Fruit fly (Drosophila melanogaster) whole organism, embryonic: ENCODE measurements around the gene CG15382.

ENCODE experiments used
- Bgb ChIP-seq: fragments of 200-800 bp; sonication (Bioruptor generic); IDR thresholded peaks from 2 replicates; pipeline ENCODE4 v1.3.6; 2022; ENCODE audit warnings: missing biosample characterization, missing genetic modification characterization; ENCODE audit not compliant: partially characterized antibody
- CG10147 ChIP-seq: fragments of 200-800 bp; sonication (Bioruptor generic); optimal IDR thresholded peaks from 2 replicates; lab custom pipeline; 2019; ENCODE audit warnings: missing biosample characterization, mild to moderate bottlenecking, missing genetic modification characterization, moderate library complexity
- CG10321 ChIP-seq: fragments of 200-800 bp; sonication (Bioruptor generic); IDR thresholded peaks from 2 replicates; pipeline ENCODE4 v1.3.6; 2022; ENCODE audit warnings: missing biosample characterization, missing genetic modification characterization
- CG10431 ChIP-seq: fragments of 200-800 bp; sonication (Bioruptor generic); optimal IDR thresholded peaks from 3 replicates; lab custom pipeline; 2018; ENCODE audit warnings: missing biosample characterization, mild to moderate bottlenecking, missing genetic modification characterization
- CG10979 ChIP-seq: fragments of 200-800 bp; sonication (Bioruptor generic); optimal IDR thresholded peaks from 2 replicates; lab custom pipeline; 2018; ENCODE audit warnings: missing biosample characterization, mild to moderate bottlenecking, missing genetic modification characterization, moderate library complexity
- CG12155 ChIP-seq: fragments of 200-800 bp; sonication (Bioruptor generic); optimal IDR thresholded peaks from 3 replicates; lab custom pipeline; 2016; ENCODE audit warnings: missing biosample characterization, missing genetic modification characterization
- CG12769 ChIP-seq: fragments of 200-800 bp; sonication (Bioruptor generic); optimal IDR thresholded peaks from 2 replicates; lab custom pipeline; 2019; ENCODE audit warnings: missing biosample characterization, mild to moderate bottlenecking, missing genetic modification characterization, moderate library complexity
- CG14860 ChIP-seq: fragments of 200-800 bp; sonication (Bioruptor generic); IDR thresholded peaks from 3 replicates; pipeline ENCODE4 v1.3.6; 2022; ENCODE audit warnings: missing biosample characterization, missing genetic modification characterization; ENCODE audit not compliant: partially characterized antibody
- CG14965 ChIP-seq: fragments of 200-800 bp; sonication (Bioruptor generic); optimal IDR thresholded peaks from 2 replicates; lab custom pipeline; 2016; ENCODE audit warnings: missing biosample characterization, missing genetic modification characterization, borderline replicate concordance
- CG1529 ChIP-seq: fragments of 200-800 bp; sonication (Bioruptor generic); optimal IDR thresholded peaks from 3 replicates; lab custom pipeline; 2018; ENCODE audit warnings: missing biosample characterization, missing genetic modification characterization
- CG17829 ChIP-seq: fragments of 200-800 bp; optimal IDR thresholded peaks from 2 replicates; lab custom pipeline; 2019; ENCODE audit warnings: missing biosample characterization, mild to moderate bottlenecking, missing genetic modification characterization, moderate library complexity
- CG17912 ChIP-seq: fragments of 200-800 bp; sonication (Bioruptor generic); optimal IDR thresholded peaks from 2 replicates; lab custom pipeline; 2018; ENCODE audit warnings: missing biosample characterization, mild to moderate bottlenecking, missing genetic modification characterization
- CG18619 ChIP-seq: fragments of 200-800 bp; sonication (Bioruptor generic); optimal IDR thresholded peaks from 3 replicates; lab custom pipeline; 2017; ENCODE audit warnings: missing biosample characterization, mild to moderate bottlenecking, missing genetic modification characterization
- CG18764 ChIP-seq: fragments of 200-800 bp; sonication (Bioruptor generic); optimal IDR thresholded peaks from 3 replicates; lab custom pipeline; 2016; ENCODE audit warnings: missing biosample characterization, missing genetic modification characterization
- CG2120 ChIP-seq: fragments of 200-800 bp; sonication (Bioruptor generic); optimal IDR thresholded peaks from 3 replicates; lab custom pipeline; 2016; ENCODE audit warnings: missing biosample characterization, missing genetic modification characterization
- CG2199 ChIP-seq: fragments of 200-800 bp; sonication (Bioruptor generic); IDR thresholded peaks from 3 replicates; pipeline ENCODE4 v1.3.6; 2022; ENCODE audit warnings: missing biosample characterization, missing genetic modification characterization
- CG30403 ChIP-seq: fragments of 200-800 bp; sonication (Bioruptor generic); optimal IDR thresholded peaks from 3 replicates; lab custom pipeline; 2016; ENCODE audit warnings: missing biosample characterization, missing genetic modification characterization
- CG31388 ChIP-seq: fragments of 200-800 bp; sonication (Bioruptor generic); optimal IDR thresholded peaks from 2 replicates; lab custom pipeline; 2016; ENCODE audit warnings: missing biosample characterization, missing genetic modification characterization
- CG34422 ChIP-seq: fragments of 200-800 bp; sonication (Bioruptor generic); IDR thresholded peaks from 3 replicates; pipeline ENCODE4 v1.3.6; 2022; ENCODE audit warnings: missing biosample characterization, missing genetic modification characterization
- CG4820 ChIP-seq: fragments of 200-800 bp; sonication (Bioruptor generic); optimal IDR thresholded peaks from 3 replicates; lab custom pipeline; 2016; ENCODE audit warnings: missing biosample characterization, missing genetic modification characterization
- CG7839 ChIP-seq: fragments of 200-800 bp; sonication (Bioruptor generic); optimal IDR thresholded peaks from 3 replicates; lab custom pipeline; 2018; ENCODE audit warnings: missing biosample characterization, mild to moderate bottlenecking, missing genetic modification characterization, moderate library complexity
- CG7928 ChIP-seq: fragments of 200-800 bp; sonication (Bioruptor generic); optimal IDR thresholded peaks from 2 replicates; lab custom pipeline; 2017; ENCODE audit warnings: missing biosample characterization, mild to moderate bottlenecking, missing genetic modification characterization
- CTCF ChIP-seq: fragments of 200-800 bp; sonication (Bioruptor generic); optimal IDR thresholded peaks from 2 replicates; lab custom pipeline; 2017; ENCODE audit warnings: missing biosample characterization, mild to moderate bottlenecking, missing genetic modification characterization, moderate library complexity
- Camta ChIP-seq: fragments of 200-800 bp; sonication (Bioruptor generic); optimal IDR thresholded peaks from 2 replicates; lab custom pipeline; 2016; ENCODE audit warnings: missing biosample characterization, missing genetic modification characterization
- Dll ChIP-seq: fragments of 200-800 bp; sonication (Bioruptor generic); IDR thresholded peaks from 4 replicates; pipeline ENCODE4 v1.3.6; 2022; ENCODE audit warnings: missing biosample characterization, missing genetic modification characterization; ENCODE audit not compliant: partially characterized antibody
- Dp ChIP-seq: fragments of 200-800 bp; sonication (Bioruptor generic); optimal IDR thresholded peaks from 2 replicates; lab custom pipeline; 2018; ENCODE audit warnings: missing biosample characterization, mild to moderate bottlenecking, missing genetic modification characterization, moderate library complexity
- ERR ChIP-seq: fragments of 200-800 bp; sonication (Bioruptor generic); optimal IDR thresholded peaks from 2 replicates; lab custom pipeline; 2016; ENCODE audit warnings: missing biosample characterization, missing genetic modification characterization
- Ets65A ChIP-seq: fragments of 200-800 bp; sonication (Bioruptor generic); peaks from one replicate; lab custom pipeline; 2016; ENCODE audit warnings: missing biosample characterization, missing genetic modification characterization
- Fer1 ChIP-seq: fragments of 200-800 bp; sonication (Bioruptor generic); optimal IDR thresholded peaks from 2 replicates; lab custom pipeline; 2017; ENCODE audit warnings: missing biosample characterization, mild to moderate bottlenecking, missing genetic modification characterization
- HLH54F ChIP-seq: fragments of 200-800 bp; sonication (Bioruptor generic); optimal IDR thresholded peaks from 3 replicates; lab custom pipeline; 2016; ENCODE audit warnings: missing biosample characterization, missing genetic modification characterization
- Hand ChIP-seq: fragments of 200-800 bp; sonication (Bioruptor generic); optimal IDR thresholded peaks from 2 replicates; lab custom pipeline; 2017; ENCODE audit warnings: mild to moderate bottlenecking, missing biosample characterization, missing genetic modification reagents, missing genetic modification characterization
- Med ChIP-seq: fragments of 200-800 bp; sonication (Bioruptor generic); peaks from one replicate; lab custom pipeline; 2016; ENCODE audit warnings: missing biosample characterization, missing genetic modification characterization, mild to moderate bottlenecking, inconsistent platforms, moderate library complexity
- Poxn ChIP-seq: fragments of 200-800 bp; sonication (Bioruptor generic); IDR thresholded peaks from 2 replicates; pipeline ENCODE4 v1.3.6; 2022; ENCODE audit warnings: missing biosample characterization, missing genetic modification characterization
- Side ChIP-seq: fragments of 200-800 bp; sonication (Bioruptor generic); optimal IDR thresholded peaks from 2 replicates; lab custom pipeline; 2016; ENCODE audit warnings: missing biosample characterization, missing genetic modification characterization
- Six4 ChIP-seq: fragments of 200-800 bp; sonication (Bioruptor generic); optimal IDR thresholded peaks from 2 replicates; lab custom pipeline; 2016; ENCODE audit warnings: missing biosample characterization, missing genetic modification characterization
- Taf1 ChIP-seq: fragments of 200-800 bp; sonication (Bioruptor generic); IDR thresholded peaks from 2 replicates; pipeline ENCODE4 v1.3.6; 2022; ENCODE audit warnings: missing biosample characterization, missing genetic modification characterization
- Xrp1 ChIP-seq: fragments of 200-800 bp; sonication (Bioruptor generic); IDR thresholded peaks from 2 replicates; pipeline ENCODE4 v1.3.6; 2022; ENCODE audit warnings: missing biosample characterization, missing genetic modification characterization
- cad ChIP-seq: fragments of >200 bp; optimal IDR thresholded peaks from 2 replicates; lab custom pipeline; 2017; ENCODE audit warnings: missing biosample characterization, missing genetic modification characterization
- ci ChIP-seq: fragments of 200-800 bp; sonication (Bioruptor generic); IDR thresholded peaks from 3 replicates; pipeline ENCODE4 v1.3.6; 2022; ENCODE audit warnings: missing biosample characterization, missing genetic modification characterization
- dysf ChIP-seq: fragments of 200-800 bp; sonication (Bioruptor generic); IDR thresholded peaks from 3 replicates; pipeline ENCODE4 v1.3.6; 2022; ENCODE audit warnings: missing biosample characterization, missing genetic modification characterization
- fru ChIP-seq: fragments of >200 bp; optimal IDR thresholded peaks from 2 replicates; lab custom pipeline; 2017
- fu2 ChIP-seq: fragments of 200-800 bp; sonication (Bioruptor generic); optimal IDR thresholded peaks from 2 replicates; lab custom pipeline; 2016; ENCODE audit warnings: missing biosample characterization, missing genetic modification characterization
- her ChIP-seq: fragments of 200-800 bp; sonication (Bioruptor generic); optimal IDR thresholded peaks from 2 replicates; lab custom pipeline; 2016; ENCODE audit warnings: missing biosample characterization, missing genetic modification characterization
- jumu ChIP-seq: fragments of 200-800 bp; sonication (Bioruptor generic); optimal IDR thresholded peaks from 3 replicates; lab custom pipeline; 2016; ENCODE audit warnings: missing biosample characterization, missing genetic modification characterization
- kah ChIP-seq: fragments of 200-800 bp; sonication (Bioruptor generic); optimal IDR thresholded peaks from 2 replicates; lab custom pipeline; 2018; ENCODE audit warnings: missing biosample characterization, mild to moderate bottlenecking, missing genetic modification characterization
- lab ChIP-seq: fragments of 200-800 bp; sonication (Bioruptor generic); optimal IDR thresholded peaks from 3 replicates; lab custom pipeline; 2017; ENCODE audit warnings: missing biosample characterization, missing genetic modification characterization, mild to moderate bottlenecking, moderate library complexity, missing genetic modification reagents
- mirr ChIP-seq: fragments of 200-800 bp; sonication (Bioruptor generic); optimal IDR thresholded peaks from 3 replicates; lab custom pipeline; 2018; ENCODE audit warnings: missing biosample characterization, mild to moderate bottlenecking, missing genetic modification characterization
- salm ChIP-seq: fragments of 200-800 bp; sonication (Bioruptor generic); optimal IDR thresholded peaks from 2 replicates; lab custom pipeline; 2018; ENCODE audit warnings: missing biosample characterization, mild to moderate bottlenecking, missing genetic modification characterization
- seq ChIP-seq: fragments of 200-800 bp; sonication (Bioruptor generic); IDR thresholded peaks from 2 replicates; pipeline ENCODE4 v1.3.6; 2022; ENCODE audit warnings: missing biosample characterization, missing genetic modification characterization
- sisA ChIP-seq: fragments of 200-800 bp; sonication (Bioruptor generic); IDR thresholded peaks from 2 replicates; pipeline ENCODE4 v1.3.6; 2022; ENCODE audit warnings: missing biosample characterization, missing genetic modification characterization
- tgo ChIP-seq: fragments of 200-800 bp; sonication (Bioruptor generic); IDR thresholded peaks from 3 replicates; pipeline ENCODE4 v1.3.6; 2022; ENCODE audit warnings: missing biosample characterization, missing genetic modification characterization
- tll ChIP-seq, 2 experiments: fragments of 200-800 bp in 1 of 2; fragments of >200 bp in 1 of 2; sonication (Bioruptor generic) in 1 of 2; optimal IDR thresholded peaks; 2 replicates each; lab custom pipeline; 2017 to 2019; ENCODE audit warnings: missing biosample characterization in 2 of 2, missing genetic modification characterization in 2 of 2, mild to moderate bottlenecking in 1 of 2, moderate library complexity in 1 of 2
- tx ChIP-seq: fragments of 200-800 bp; sonication (Bioruptor generic); optimal IDR thresholded peaks from 2 replicates; lab custom pipeline; 2016; ENCODE audit warnings: missing biosample characterization, missing genetic modification characterization

Gene CG15382

DNA sequence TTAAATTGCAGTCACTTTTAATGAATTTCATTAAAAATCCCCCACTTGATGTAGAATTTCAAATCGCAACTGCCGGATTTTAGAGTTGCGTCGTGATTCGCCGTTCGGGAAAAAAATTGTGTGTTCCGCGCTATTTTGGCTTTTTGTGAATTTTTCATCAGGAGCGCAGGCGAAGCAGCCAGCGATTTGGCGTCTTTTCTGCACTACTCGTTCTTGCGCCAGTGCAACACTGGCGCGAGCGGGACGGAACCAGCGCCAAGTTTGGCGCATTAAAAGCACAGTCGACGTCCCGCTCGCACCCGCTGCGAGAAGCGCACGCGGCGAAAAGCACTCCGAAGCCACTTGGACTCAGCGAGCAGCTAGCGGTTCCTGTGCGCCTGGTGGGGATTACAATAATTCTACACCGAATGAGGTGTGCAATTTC is 37.8 kb downstream of the CG15382 start (continued):
- TF ChIP-seq CG1529 (peak; percentile 28), CG2199 (no peak), CG10321 (GFP tag; lab: Robert Waterston, UW) (no peak), Taf1 (no peak), lab (GFP tag; lab: Kevin White, UChicago) (peak; percentile 76), CG7839 (peak; percentile 23), CG7928 (peak; percentile 37), dysf (GFP tag; lab: Robert Waterston, UW) (no peak), CG10979 (tag; lab: Kevin White, UChicago) (peak; percentile 22), tx (GFP tag; lab: Kevin White, UChicago) (no peak), Hand (no peak), CTCF (GFP tag; lab: Kevin White, UChicago) (peak; percentile 44), CG31388 (GFP tag; lab: Kevin White, UChicago) (peak; percentile 17), fu2 (GFP tag; lab: Kevin White, UChicago) (no peak), CG14860 (GFP tag; lab: Robert Waterston, UW) (no peak), ci (GFP tag; lab: Robert Waterston, UW) (no peak), cad (no peak), Poxn (GFP tag; lab: Robert Waterston, UW) (no peak), HLH54F (GFP tag; lab: Kevin White, UChicago) (no peak), CG18619 (peak; percentile 9), Fer1 (peak; percentile 75), Ets65A (no peak), her (peak; percentile 99), CG18764 (GFP tag; lab: Kevin White, UChicago) (no peak), Dll (GFP tag; lab: Robert Waterston, UW) (no peak), Six4 (GFP tag; lab: Kevin White, UChicago) (no peak), CG34422 (GFP tag; lab: Robert Waterston, UW) (no peak), seq (GFP tag; lab: Robert Waterston, UW) (no peak), CG14965 (GFP tag; lab: Kevin White, UChicago) (no peak), kah (peak; percentile 74), ERR (GFP tag; lab: Kevin White, UChicago) (peak; percentile 60), Bgb (GFP tag; lab: Robert Waterston, UW) (no peak), CG17912 (GFP tag; lab: Kevin White, UChicago) (peak; percentile 84), Med (peak; percentile 88), Dp (GFP tag; lab: Kevin White, UChicago) (peak; percentile 79), CG2120 (peak; percentile 26), Camta (GFP tag; lab: Kevin White, UChicago) (no peak), CG4820 (GFP tag; lab: Kevin White, UChicago) (no peak), Xrp1 (GFP tag; lab: Robert Waterston, UW) (no peak), CG12769 (peak; percentile 79), sisA (GFP tag; lab: Robert Waterston, UW) (no peak), Side (GFP tag; lab: Kevin White, UChicago) (peak; percentile 58), tll (GFP tag; optimal IDR thresholded peaks at IDR 0.05; lab: Kevin White, UChicago) (no peak), CG10147 (GFP tag; lab: Kevin White, UChicago) (no peak), mirr (GFP tag; lab: Kevin White, UChicago) (peak; percentile 79), jumu (GFP tag; lab: Kevin White, UChicago) (no peak), tgo (GFP tag; lab: Robert Waterston, UW) (no peak), fru (lab: Kevin White, UChicago) (no peak), salm (tag; lab: Kevin White, UChicago) (peak; percentile 38), CG10431 (peak; percentile 42), CG12155 (peak; percentile 89), CG30403 (GFP tag; lab: Kevin White, UChicago) (no peak), CG17829 (tag; lab: Kevin White, UChicago) (peak; percentile 33)
